Worm (Caenorhabditis elegans): ENCODE measurements around the gene F56D5.6.

DNA sequence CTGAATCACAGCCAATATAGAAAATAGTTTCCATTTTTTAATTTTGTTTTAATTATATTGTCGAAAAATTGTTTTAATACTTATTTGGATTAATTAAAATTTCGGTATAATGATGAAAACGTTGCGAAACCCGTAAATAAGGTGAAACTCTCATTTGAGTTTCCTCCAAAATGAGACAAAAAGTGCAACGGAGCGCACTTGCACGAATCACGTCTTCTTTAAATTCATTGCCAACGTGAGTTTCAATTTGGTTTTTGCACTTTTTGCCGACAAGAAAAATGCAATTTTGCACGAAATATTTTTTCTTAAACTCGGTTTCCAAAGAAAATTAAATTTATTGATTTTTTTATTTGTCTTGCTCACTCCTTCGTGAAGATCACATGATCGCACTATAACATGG is 15.7 kb upstream of the F56D5.6 start, which contains the start of gene daf-15:
- TF ChIP-seq unc-62 (GFP tag; optimal IDR thresholded peaks at IDR 0.05) (no peak), elt-3 (tag; optimal IDR thresholded peaks at IDR 0.05) (peak in 2 of 6 experiments; percentile 9 to 30), unc-130 (tag; optimal IDR thresholded peaks at IDR 0.05) (peak; percentile 64), aly-2 (tag; optimal IDR thresholded peaks at IDR 0.05) (peak; percentile 5), lin-14 (GFP tag; optimal IDR thresholded peaks at IDR 0.05) (no peak), nhr-28 (tag; optimal IDR thresholded peaks at IDR 0.05) (no peak), aha-1 (tag; optimal IDR thresholded peaks at IDR 0.05) (no peak), fkh-4 (tag; optimal IDR thresholded peaks at IDR 0.05; ENCODE audit: borderline replicate concordance) (no peak), nhr-12 (tag; optimal IDR thresholded peaks at IDR 0.05) (no peak)

Measured in whole organism, L1 larva.